Worm (Caenorhabditis elegans) whole organism, L2 larva: ENCODE measurements around the gene wdr-37.

ENCODE experiments used
- C34F6.9 ChIP-seq: fragments of 150-350 bp; optimal IDR thresholded peaks from 2 replicates; lab custom pipeline; 2014; ENCODE audit warnings: missing biosample characterization, missing genetic modification characterization
- Y55F3AM.14 ChIP-seq: fragments of 200-800 bp; sonication (Bioruptor generic); optimal IDR thresholded peaks from 2 replicates; lab custom pipeline; 2018; ENCODE audit warnings: mild to moderate bottlenecking, missing genetic modification characterization, missing compliant biosample characterization
- alr-1 ChIP-seq: fragments of 150-350 bp; optimal IDR thresholded peaks from 2 replicates; lab custom pipeline; 2014; ENCODE audit warnings: missing biosample characterization, missing genetic modification characterization
- aly-2 ChIP-seq: fragments of 150-350 bp; optimal IDR thresholded peaks from 2 replicates; lab custom pipeline; 2014; ENCODE audit warnings: missing biosample characterization, missing genetic modification characterization
- ama-1 ChIP-seq: fragments of 150-350 bp; optimal IDR thresholded peaks from 2 replicates; lab custom pipeline; 2018; ENCODE audit warnings: inconsistent platforms
- crh-2 ChIP-seq: sonication (generic microtip); optimal IDR thresholded peaks from 2 replicates; lab custom pipeline; 2017; ENCODE audit warnings: missing biosample characterization, missing genetic modification characterization
- elt-1 ChIP-seq: fragments of 150-350 bp; optimal IDR thresholded peaks from 2 replicates; lab custom pipeline; 2014; ENCODE audit warnings: missing biosample characterization, missing genetic modification characterization
- fos-1 ChIP-seq: fragments of 150-350 bp; optimal IDR thresholded peaks from 2 replicates; lab custom pipeline; 2014; ENCODE audit warnings: missing biosample characterization, missing genetic modification characterization
- lin-11 ChIP-seq: fragments of 150-350 bp; sonication (generic microtip); optimal IDR thresholded peaks from 2 replicates; lab custom pipeline; 2014; ENCODE audit warnings: missing biosample characterization, missing genetic modification characterization, inconsistent platforms, mixed read lengths
- lin-13 ChIP-seq: fragments of 150-350 bp; optimal IDR thresholded peaks from 2 replicates; lab custom pipeline; 2014; ENCODE audit warnings: missing biosample characterization, missing genetic modification reagents, missing genetic modification characterization
- lin-39 ChIP-seq: fragments of 150-350 bp; optimal IDR thresholded peaks from 2 replicates; lab custom pipeline; 2014; ENCODE audit warnings: missing biosample characterization, missing genetic modification reagents, missing genetic modification characterization
- lsy-2 ChIP-seq, 2 experiments: fragments of 150-350 bp in 1 of 2; sonication (generic microtip) in 1 of 2; optimal IDR thresholded peaks; 2 replicates each; lab custom pipeline; 2014 to 2017; ENCODE audit warnings: missing biosample characterization in 2 of 2, missing genetic modification characterization in 2 of 2
- mab-5 ChIP-seq: fragments of 150-350 bp; optimal IDR thresholded peaks from 2 replicates; lab custom pipeline; 2014; ENCODE audit warnings: missing biosample characterization, missing genetic modification characterization
- mbf-1 ChIP-seq: sonication (generic microtip); optimal IDR thresholded peaks from 2 replicates; lab custom pipeline; 2017; ENCODE audit warnings: missing biosample characterization, missing genetic modification characterization
- mdl-1 ChIP-seq, 2 experiments: fragments of 150-350 bp in 1 of 2; sonication (generic microtip) in 1 of 2; optimal IDR thresholded peaks; 2 replicates each; lab custom pipeline; 2017; ENCODE audit warnings: missing biosample characterization in 2 of 2, missing genetic modification characterization in 2 of 2
- nhr-10 ChIP-seq: sonication (generic microtip); optimal IDR thresholded peaks from 2 replicates; lab custom pipeline; 2017; ENCODE audit warnings: missing biosample characterization, missing genetic modification characterization
- nhr-11 ChIP-seq: fragments of 150-350 bp; optimal IDR thresholded peaks from 2 replicates; lab custom pipeline; 2014; ENCODE audit warnings: missing biosample characterization, missing genetic modification characterization
- nhr-12 ChIP-seq: fragments of 150-350 bp; optimal IDR thresholded peaks from 2 replicates; lab custom pipeline; 2014; ENCODE audit warnings: missing biosample characterization, missing genetic modification characterization
- nhr-129 ChIP-seq: fragments of 150-350 bp; optimal IDR thresholded peaks from 2 replicates; lab custom pipeline; 2014; ENCODE audit warnings: missing biosample characterization, missing genetic modification characterization
- nhr-237 ChIP-seq: fragments of 150-350 bp; optimal IDR thresholded peaks from 2 replicates; lab custom pipeline; 2014; ENCODE audit warnings: missing biosample characterization, missing genetic modification characterization
- nhr-25 ChIP-seq: fragments of 150-350 bp; sonication (generic microtip); optimal IDR thresholded peaks from 3 replicates; lab custom pipeline; 2014; ENCODE audit warnings: missing biosample characterization, missing genetic modification characterization
- nhr-6 ChIP-seq: fragments of 150-350 bp; optimal IDR thresholded peaks from 2 replicates; lab custom pipeline; 2014; ENCODE audit warnings: missing biosample characterization, missing genetic modification characterization
- peb-1 ChIP-seq: fragments of 150-350 bp; optimal IDR thresholded peaks from 2 replicates; lab custom pipeline; 2014; ENCODE audit warnings: missing biosample characterization, missing genetic modification characterization
- sma-3 ChIP-seq: sonication (generic microtip); optimal IDR thresholded peaks from 2 replicates; lab custom pipeline; 2016; ENCODE audit warnings: missing genetic modification reagents, missing genetic modification characterization, missing compliant biosample characterization
- sma-9 ChIP-seq, 2 experiments: fragments of 150-350 bp in 1 of 2; sonication (generic microtip) in 1 of 2; optimal IDR thresholded peaks; 2 replicates each; lab custom pipeline; 2014 to 2016; ENCODE audit warnings: missing genetic modification characterization in 2 of 2, mild to moderate bottlenecking in 1 of 2, missing biosample characterization in 1 of 2, missing compliant biosample characterization in 1 of 2, missing genetic modification reagents in 1 of 2, moderate library complexity in 1 of 2
- snpc-4 ChIP-seq: fragments of 150-350 bp; optimal IDR thresholded peaks from 2 replicates; lab custom pipeline; 2014; ENCODE audit warnings: missing biosample characterization, missing genetic modification characterization
- unc-39 ChIP-seq: fragments of 150-350 bp; optimal IDR thresholded peaks from 2 replicates; lab custom pipeline; 2014; ENCODE audit warnings: missing biosample characterization, missing genetic modification characterization
- unc-55 ChIP-seq: fragments of 150-350 bp; sonication (generic microtip); optimal IDR thresholded peaks from 3 replicates; lab custom pipeline; 2014; ENCODE audit warnings: missing biosample characterization, missing genetic modification reagents, missing genetic modification characterization
- zag-1 ChIP-seq: fragments of 150-350 bp; optimal IDR thresholded peaks from 2 replicates; lab custom pipeline; 2014; ENCODE audit warnings: missing biosample characterization, missing genetic modification characterization
- ztf-4 ChIP-seq: fragments of 150-350 bp; optimal IDR thresholded peaks from 2 replicates; lab custom pipeline; 2014; ENCODE audit warnings: missing biosample characterization, missing genetic modification characterization

The wdr-37 gene

DNA sequence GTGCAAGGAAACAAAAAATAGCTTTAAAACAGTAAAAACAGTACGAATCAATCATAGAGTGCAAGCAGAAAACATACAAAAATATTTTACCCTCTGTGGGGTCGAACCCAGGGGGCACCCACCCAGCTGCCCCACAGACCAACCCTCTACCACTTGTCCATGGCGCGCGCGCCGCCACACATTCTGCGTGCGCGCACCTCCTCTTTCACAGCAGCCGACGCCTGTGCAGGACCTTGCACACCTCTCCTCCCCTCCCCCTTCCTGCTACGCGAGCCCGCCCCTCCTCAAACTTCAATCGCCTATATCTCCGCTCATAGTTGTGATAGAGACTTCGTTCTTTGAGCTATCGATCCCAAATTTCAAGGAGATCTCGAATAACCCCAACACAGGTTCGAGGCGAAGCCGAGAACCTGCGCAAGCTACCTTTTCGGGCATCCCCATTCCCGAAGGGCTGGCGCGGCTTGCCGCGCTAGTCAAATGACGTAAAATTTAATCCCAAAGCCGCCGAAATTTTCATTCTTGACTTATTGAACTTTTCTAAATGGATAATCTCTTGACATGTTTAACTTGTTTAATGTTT lies 37.5 kb upstream of the wdr-37 start:
- TF ChIP-seq snpc-4: peak; percentile 34

DNA sequence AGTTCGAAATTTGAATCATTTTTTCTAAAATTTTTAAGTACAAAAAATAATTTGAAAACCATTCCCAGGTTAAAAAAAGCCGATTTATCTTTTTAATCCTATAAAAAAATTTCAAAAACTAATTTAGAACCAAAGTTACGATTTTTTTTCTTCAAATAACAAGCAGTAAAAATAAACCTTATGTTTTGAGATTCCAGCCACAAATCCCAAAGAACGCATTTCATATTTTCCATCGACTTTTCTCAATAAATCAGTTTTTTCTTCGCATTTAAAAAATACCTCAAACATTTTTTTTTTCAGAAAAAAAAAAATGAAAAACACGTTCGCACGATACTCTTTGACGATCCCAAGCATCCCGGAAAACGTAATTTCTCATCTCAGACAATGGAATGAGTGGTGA lies 35.3 kb upstream of the wdr-37 start, which contains the start of gene ckk-1:
Gene ckk-1, plus strand, starts transcription at position 301 of the 400 bp plus-strand sequence.
- TF ChIP-seq peb-1 (no peak), nhr-129 (tag; lab: Kevin White, UChicago) (no peak), nhr-12 (tag; lab: Kevin White, UChicago) (no peak), nhr-25 (tag; lab: Kevin White, UChicago) (no peak), mab-5 (no peak), sma-9 (GFP tag; optimal IDR thresholded peaks at IDR 0.05; lab: Kevin White, UChicago) (no peak), sma-9 (tag; optimal IDR thresholded peaks at IDR 0.05; lab: Kevin White, UChicago) (no peak), ama-1 (lab: Kevin White, UChicago) (no peak), lin-13 (no peak), lin-39 (tag; lab: Kevin White, UChicago) (no peak), nhr-10 (tag; lab: Kevin White, UChicago) (no peak), Y55F3AM.14 (no peak), nhr-6 (no peak)

DNA sequence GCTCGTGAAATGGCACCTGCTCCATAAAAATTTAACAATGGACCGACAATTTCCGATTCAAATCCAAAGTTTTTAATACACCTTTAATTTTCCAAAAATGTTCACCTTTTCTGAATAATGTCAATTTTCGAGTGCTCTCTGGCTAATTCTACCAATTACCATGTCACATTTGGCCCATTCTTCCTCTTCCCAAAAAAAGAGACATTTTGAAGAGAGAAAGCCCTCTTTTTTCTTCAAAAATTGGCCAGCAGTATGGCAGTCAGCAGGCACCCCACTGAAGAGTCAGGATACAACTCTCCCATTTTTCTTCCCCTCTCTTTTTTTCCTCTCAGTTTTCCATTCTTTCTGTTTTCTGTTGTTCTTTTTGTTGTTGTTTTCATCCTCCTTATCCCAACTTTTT lies 34.7 kb upstream of the wdr-37 start:
- TF ChIP-seq C34F6.9 (peak; percentile 2), crh-2 (tag; lab: Kevin White, UChicago) (no peak), unc-39 (tag; lab: Kevin White, UChicago) (no peak), snpc-4 (no peak), nhr-25 (tag; lab: Kevin White, UChicago) (no peak), alr-1 (tag; lab: Kevin White, UChicago) (no peak), Y55F3AM.14 (no peak), nhr-11 (tag; lab: Kevin White, UChicago) (no peak), ama-1 (lab: Kevin White, UChicago) (no peak), nhr-6 (no peak), unc-55 (GFP tag; lab: Kevin White, UChicago) (peak; percentile 11), sma-3 (GFP tag; lab: Kevin White, UChicago) (no peak), mbf-1 (tag; lab: Kevin White, UChicago) (no peak), lin-11 (tag; lab: Kevin White, UChicago) (no peak), mdl-1 (tag; optimal IDR thresholded peaks at IDR 0.05; lab: Kevin White, UChicago) (no peak), elt-1 (tag; lab: Kevin White, UChicago) (no peak), lsy-2 (tag; optimal IDR thresholded peaks at IDR 0.05; lab: Kevin White, UChicago) (peak in 1 of 2 experiments; percentile 29), nhr-237 (tag; lab: Kevin White, UChicago) (no peak), nhr-10 (tag; lab: Kevin White, UChicago) (no peak)

DNA sequence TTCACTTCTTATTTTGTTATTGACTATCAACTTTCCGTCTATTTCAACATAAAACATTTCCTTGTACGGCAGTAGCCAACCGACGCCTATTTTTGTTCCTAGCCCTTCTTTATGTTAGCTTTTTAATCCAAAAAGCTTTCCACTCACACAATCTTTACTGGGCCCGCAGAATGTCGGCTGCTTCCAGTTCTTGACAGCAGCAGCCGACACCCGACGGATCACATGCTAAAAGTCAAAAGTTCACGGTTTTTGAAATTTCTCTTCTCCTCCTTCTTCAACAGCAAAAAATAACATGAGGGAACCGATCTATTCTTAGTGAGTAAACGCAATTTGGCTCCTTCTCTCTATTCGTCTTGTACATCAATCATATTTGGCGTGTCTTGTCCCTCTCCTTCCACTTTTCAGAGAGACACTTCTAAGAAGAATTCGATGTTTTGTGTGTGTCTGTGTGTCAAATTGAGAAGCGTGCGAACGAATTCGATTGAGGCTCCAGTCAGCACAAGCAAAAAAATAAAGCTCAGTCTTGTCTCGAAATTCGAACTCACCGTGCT lies 32.6 kb upstream of the wdr-37 start:
- TF ChIP-seq fos-1 (tag; lab: Kevin White, UChicago): no peak
- TF ChIP-seq nhr-10 (tag; lab: Kevin White, UChicago): no peak
- TF ChIP-seq mdl-1 (tag; optimal IDR thresholded peaks at IDR 0.05; lab: Kevin White, UChicago): peak in 1 of 2 experiments; percentile 12
- peak; percentile 91 for TF ChIP-seq snpc-4
- TF ChIP-seq nhr-12 (tag; lab: Kevin White, UChicago): no peak
- peak; percentile 54 for TF ChIP-seq unc-55 (GFP tag; lab: Kevin White, UChicago)
- TF ChIP-seq lsy-2 (tag; optimal IDR thresholded peaks at IDR 0.05; lab: Kevin White, UChicago): peak in 1 of 2 experiments; percentile 10
- peak; percentile 23 for TF ChIP-seq zag-1
- no peak for TF ChIP-seq alr-1 (tag; lab: Kevin White, UChicago)
- TF ChIP-seq aly-2 (tag; lab: Kevin White, UChicago): no peak
- peak; percentile 1 for TF ChIP-seq nhr-129 (tag; lab: Kevin White, UChicago)
- TF ChIP-seq ztf-4 (tag; lab: Kevin White, UChicago): peak; percentile 2
- TF ChIP-seq lin-13: peak; percentile 38
- peak; percentile 47 for TF ChIP-seq C34F6.9
- TF ChIP-seq sma-9 (GFP tag; optimal IDR thresholded peaks at IDR 0.05; lab: Kevin White, UChicago): peak; percentile 57
- no peak for TF ChIP-seq sma-9 (tag; optimal IDR thresholded peaks at IDR 0.05; lab: Kevin White, UChicago)

DNA sequence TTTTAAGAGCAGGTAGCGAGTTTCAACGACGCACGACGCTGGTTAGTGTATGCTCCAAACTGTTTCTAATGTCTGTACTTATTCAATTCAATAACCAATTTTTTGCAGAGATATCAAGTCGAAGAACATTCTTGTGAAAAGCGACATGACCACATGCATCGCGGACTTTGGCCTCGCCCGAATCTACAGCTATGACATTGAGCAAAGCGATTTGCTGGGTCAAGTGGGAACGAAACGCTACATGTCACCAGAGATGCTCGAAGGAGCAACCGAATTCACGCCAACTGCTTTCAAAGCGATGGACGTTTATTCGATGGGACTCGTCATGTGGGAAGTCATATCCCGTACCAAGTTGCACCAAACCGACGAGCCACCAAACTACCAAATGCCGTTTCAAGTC lies 30.5 kb upstream of the wdr-37 start:
- peak; percentile 33 for TF ChIP-seq nhr-129 (tag; lab: Kevin White, UChicago)
- TF ChIP-seq sma-9 (GFP tag; optimal IDR thresholded peaks at IDR 0.05; lab: Kevin White, UChicago): no peak
- no peak for TF ChIP-seq sma-9 (tag; optimal IDR thresholded peaks at IDR 0.05; lab: Kevin White, UChicago)
- no peak for TF ChIP-seq nhr-10 (tag; lab: Kevin White, UChicago)
